Worm (Caenorhabditis elegans): ENCODE data around the gene C18A3.3.

Gene C18A3.3

DNA sequence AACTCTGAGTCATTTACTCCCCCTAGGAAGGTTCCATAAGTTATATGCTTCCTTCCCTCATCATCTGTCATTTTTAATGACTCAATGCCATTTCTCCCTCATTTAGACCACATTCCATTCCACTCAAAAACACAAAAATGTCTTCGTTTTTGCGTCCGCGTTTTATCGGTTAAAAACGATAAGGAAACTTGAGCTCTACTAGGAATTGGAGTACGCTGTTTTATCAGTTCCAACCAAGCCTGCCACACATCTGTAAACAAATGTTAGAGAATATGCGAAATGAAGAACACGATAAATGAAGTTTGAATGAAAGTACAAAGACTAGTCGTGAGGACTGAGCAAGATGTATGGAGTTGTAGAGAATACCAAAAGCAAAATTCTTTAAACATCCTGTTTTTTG is 32.3 kb downstream of the C18A3.3 start (continued):
- TF ChIP-seq nhr-25 (tag; optimal IDR thresholded peaks at IDR 0.05; ENCODE audit: borderline replicate concordance, insufficient read depth) (no peak), unc-130 (GFP tag; optimal IDR thresholded peaks at IDR 0.05) (no peak), pqm-1 (tag; optimal IDR thresholded peaks at IDR 0.05) (peak; percentile 100), mxl-3 (GFP tag; optimal IDR thresholded peaks at IDR 0.05) (peak; percentile 14), nhr-237 (tag; optimal IDR thresholded peaks at IDR 0.05) (no peak), Y105C5A.15 (GFP tag; IDR thresholded peaks at IDR 0.05) (no peak), zip-2 (tag; optimal IDR thresholded peaks at IDR 0.05) (no peak), Y5F2A.4 (GFP tag; optimal IDR thresholded peaks at IDR 0.05) (no peak), lir-3 (tag; optimal IDR thresholded peaks at IDR 0.05) (no peak), nhr-102 (tag; optimal IDR thresholded peaks at IDR 0.05) (no peak), lim-7 (GFP tag; IDR thresholded peaks at IDR 0.05) (no peak), cey-2 (tag; optimal IDR thresholded peaks at IDR 0.05; ENCODE audit: borderline replicate concordance, insufficient read depth) (no peak), tra-1 (GFP tag; IDR thresholded peaks at IDR 0.05) (peak; percentile 45; the same call in 1 of the 2 replicates), zip-11 (GFP tag; IDR thresholded peaks at IDR 0.05) (no peak), aha-1 (tag) (no peak), mep-1 (tag; optimal IDR thresholded peaks at IDR 0.05) (peak; percentile 40), sdz-12 (GFP tag; optimal IDR thresholded peaks at IDR 0.05) (no peak), F26F4.8 (GFP tag; conservative IDR thresholded peaks at IDR 0.05) (no peak), lin-15B (tag; optimal IDR thresholded peaks at IDR 0.05) (no peak), ceh-82 (tag; optimal IDR thresholded peaks at IDR 0.05) (no peak), skn-1 (tag; optimal IDR thresholded peaks at IDR 0.05) (no peak), gei-8 (GFP tag; optimal IDR thresholded peaks at IDR 0.05) (no peak), ceh-44 (GFP tag; IDR thresholded peaks at IDR 0.05) (no peak), daf-16 (GFP tag; optimal IDR thresholded peaks at IDR 0.05) (peak in 1 of 2 experiments; percentile 0), daf-16 (tag; optimal IDR thresholded peaks at IDR 0.05) (peak; percentile 78), ceh-28 (tag; optimal IDR thresholded peaks at IDR 0.05) (no peak), dpl-1 (GFP tag; optimal IDR thresholded peaks at IDR 0.05) (no peak), aly-2 (tag; optimal IDR thresholded peaks at IDR 0.05) (no peak), ces-1 (GFP tag; optimal IDR thresholded peaks at IDR 0.05) (no peak), egl-43 (GFP tag; IDR thresholded peaks at IDR 0.05) (no peak), ceh-20 (GFP tag; IDR thresholded peaks at IDR 0.05) (no peak), mdt-29 (GFP tag; IDR thresholded peaks at IDR 0.05) (no peak), madf-9 (GFP tag; conservative IDR thresholded peaks at IDR 0.05) (no peak), lin-13 (GFP tag; optimal IDR thresholded peaks at IDR 0.05) (no peak), dmd-8 (GFP tag; IDR thresholded peaks at IDR 0.05) (no peak), nhr-42 (GFP tag; IDR thresholded peaks at IDR 0.05) (no peak), lsy-2 (tag; optimal IDR thresholded peaks at IDR 0.05) (no peak), php-3 (GFP tag; IDR thresholded peaks at IDR 0.05) (peak; percentile 28; the same call in 1 of the 2 replicates), dmd-9 (GFP tag; IDR thresholded peaks at IDR 0.05) (no peak), jun-1 (tag; optimal IDR thresholded peaks at IDR 0.05) (no peak), ceh-62 (tag; optimal IDR thresholded peaks at IDR 0.05) (no peak), nhr-11 (tag; optimal IDR thresholded peaks at IDR 0.05) (no peak), spr-1 (tag; optimal IDR thresholded peaks at IDR 0.05) (no peak), spr-3 (GFP tag; optimal IDR thresholded peaks at IDR 0.05) (no peak), ZK546.5 (tag; optimal IDR thresholded peaks at IDR 0.05) (no peak), lin-29 (GFP tag; IDR thresholded peaks at IDR 0.05) (no peak), F10B5.3 (tag; optimal IDR thresholded peaks at IDR 0.05) (no peak), hlh-11 (tag; optimal IDR thresholded peaks at IDR 0.05) (peak; percentile 85), daf-12 (tag; optimal IDR thresholded peaks at IDR 0.05) (no peak), zfp-3 (GFP tag; conservative IDR thresholded peaks at IDR 0.05) (no peak), dve-1 (tag; optimal IDR thresholded peaks at IDR 0.05; ENCODE audit: insufficient read depth) (peak; percentile 89), ceh-32 (tag; optimal IDR thresholded peaks at IDR 0.05; ENCODE audit: poor library complexity) (no peak), lin-39 (tag; optimal IDR thresholded peaks at IDR 0.05) (no peak)
